Fruit fly (Drosophila melanogaster): ENCODE results near the gene tant.

Gene tant

DNA sequence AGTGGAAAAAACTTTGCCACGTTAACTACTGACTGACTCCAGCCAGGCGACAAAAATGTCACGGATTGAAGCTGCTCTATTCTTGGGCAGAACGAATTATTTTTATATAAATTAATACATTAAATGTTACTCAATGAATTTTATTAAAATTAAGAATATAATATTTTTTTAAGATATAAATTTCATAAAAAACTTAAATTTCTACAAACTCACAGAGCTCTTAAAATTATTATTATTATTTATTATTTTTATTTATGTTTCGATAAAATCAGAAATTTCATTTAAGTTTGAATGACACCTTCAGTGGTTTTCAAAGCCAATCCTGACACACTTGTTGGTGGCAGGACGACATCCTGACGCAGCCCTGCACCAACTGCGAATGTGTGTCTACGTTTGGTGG, 30.2 kb downstream of the tant start (continued):
- TF ChIP-seq hbn (GFP tag; IDR thresholded peaks at IDR 0.05; ENCODE audit: partially characterized antibody) (no peak), gsb (GFP tag; IDR thresholded peaks at IDR 0.05) (no peak), CG13624 (GFP tag; optimal IDR thresholded peaks at IDR 0.05) (no peak), exex (tag; optimal IDR thresholded peaks at IDR 0.05) (no peak), CG1647 (GFP tag; optimal IDR thresholded peaks at IDR 0.05) (no peak), Sry-β (GFP tag; optimal IDR thresholded peaks at IDR 0.05) (no peak), toy (GFP tag; IDR thresholded peaks at IDR 0.05) (no peak), Atf-2 (GFP tag; optimal IDR thresholded peaks at IDR 0.05) (no peak), CG14441 (GFP tag; IDR thresholded peaks at IDR 0.05) (no peak), Sin3A (optimal IDR thresholded peaks at IDR 0.05) (no peak), Dbx (GFP tag; IDR thresholded peaks at IDR 0.05) (no peak), Dref (GFP tag; IDR thresholded peaks at IDR 0.05) (no peak), CG3726 (GFP tag; IDR thresholded peaks at IDR 0.05) (no peak), Lpt (GFP tag; optimal IDR thresholded peaks at IDR 0.05) (no peak), odd (GFP tag; optimal IDR thresholded peaks at IDR 0.05) (no peak), CG3163 (GFP tag; optimal IDR thresholded peaks at IDR 0.05) (no peak), knrl (GFP tag; IDR thresholded peaks at IDR 0.05; ENCODE audit: partially characterized antibody) (no peak), CG10366 (GFP tag; IDR thresholded peaks at IDR 0.05) (no peak), HLHmδ (GFP tag; optimal IDR thresholded peaks at IDR 0.05) (no peak), bigmax (GFP tag; optimal IDR thresholded peaks at IDR 0.05) (no peak), CG16815 (GFP tag; optimal IDR thresholded peaks at IDR 0.05) (no peak), CG3847 (GFP tag; IDR thresholded peaks at IDR 0.05) (no peak), zen (tag; optimal IDR thresholded peaks at IDR 0.05) (no peak), sr (GFP tag; IDR thresholded peaks at IDR 0.05) (no peak), CG15601 (tag; optimal IDR thresholded peaks at IDR 0.05) (no peak), B-H2 (GFP tag; optimal IDR thresholded peaks at IDR 0.05) (no peak), nmo (GFP tag; optimal IDR thresholded peaks at IDR 0.05) (peak; percentile 17), CG31441 (GFP tag; IDR thresholded peaks at IDR 0.05) (peak; percentile 55; the same call in 1 of the 2 replicates), CG10321 (GFP tag; IDR thresholded peaks at IDR 0.05) (no peak), CG1603 (tag; optimal IDR thresholded peaks at IDR 0.05) (no peak), BEAF-32 (GFP tag; optimal IDR thresholded peaks at IDR 0.05) (no peak), salm (tag; optimal IDR thresholded peaks at IDR 0.05) (no peak), CG3995 (GFP tag; optimal IDR thresholded peaks at IDR 0.05) (no peak), kay (GFP tag; optimal IDR thresholded peaks at IDR 0.05) (no peak), stwl (tag; optimal IDR thresholded peaks at IDR 0.05) (no peak), CG17568 (GFP tag; optimal IDR thresholded peaks at IDR 0.05) (no peak), CG17359 (tag; optimal IDR thresholded peaks at IDR 0.05) (peak; percentile 6), Usf (GFP tag; optimal IDR thresholded peaks at IDR 0.05) (no peak), E2f1 (GFP tag; IDR thresholded peaks at IDR 0.05) (no peak), pnt (GFP tag; optimal IDR thresholded peaks at IDR 0.05) (no peak), CG13424 (tag; optimal IDR thresholded peaks at IDR 0.05) (peak; percentile 51), jumu (GFP tag; optimal IDR thresholded peaks at IDR 0.05) (no peak), sug (tag; optimal IDR thresholded peaks at IDR 0.05) (no peak), CG2129 (GFP tag; IDR thresholded peaks at IDR 0.05; ENCODE audit: partially characterized antibody) (no peak), CG18476 (GFP tag; optimal IDR thresholded peaks at IDR 0.05) (no peak), nom (GFP tag; optimal IDR thresholded peaks at IDR 0.05) (no peak), Dfd (GFP tag; optimal IDR thresholded peaks at IDR 0.05) (no peak), Rx (GFP tag; IDR thresholded peaks at IDR 0.05) (no peak), jing (GFP tag; optimal IDR thresholded peaks at IDR 0.05) (no peak), D19B (GFP tag; optimal IDR thresholded peaks at IDR 0.05) (no peak), D19A (tag; optimal IDR thresholded peaks at IDR 0.05) (peak; percentile 50), Gsc (GFP tag; IDR thresholded peaks at IDR 0.05) (no peak), CG5953 (GFP tag; IDR thresholded peaks at IDR 0.05) (no peak)

All from whole organism, embryonic.